Worm (Caenorhabditis elegans): ENCODE results near the gene srbc-32.
A peak's percentile ranks its signal among the peaks of the same experiment; 100 is the strongest.

srbc-32 gene

DNA sequence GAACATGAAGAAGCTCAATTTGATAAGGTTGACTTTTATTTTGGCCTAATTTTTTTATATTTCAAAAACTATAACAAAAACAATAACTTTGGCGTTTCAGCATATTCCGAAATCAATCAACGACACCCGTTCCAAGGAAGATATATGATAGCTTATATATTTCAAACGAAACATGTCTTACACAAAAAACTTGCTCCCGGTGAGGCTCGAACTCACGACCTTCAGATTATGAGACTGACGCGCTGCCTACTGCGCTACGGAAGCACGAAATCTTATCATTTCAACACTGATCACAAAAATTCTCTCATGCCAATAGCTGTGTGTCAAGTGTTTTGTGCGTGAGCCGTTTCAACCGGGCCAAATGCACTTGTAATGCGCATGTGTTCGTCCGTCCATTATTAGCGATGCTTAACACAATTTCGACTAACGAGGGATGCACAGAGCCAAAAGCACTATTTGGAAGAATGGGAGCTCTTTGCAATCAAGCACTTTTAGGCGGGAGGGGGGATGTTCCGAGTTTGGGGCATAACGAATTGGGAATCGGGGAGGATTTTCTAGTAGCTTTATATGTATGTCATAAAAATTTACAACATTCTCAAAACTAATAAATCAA, 31.5 kb downstream of the srbc-32 start:
- TF ChIP-seq dpl-1 (GFP tag; optimal IDR thresholded peaks at IDR 0.05) (no peak), lin-13 (GFP tag; optimal IDR thresholded peaks at IDR 0.05) (no peak), vab-7 (GFP tag; IDR thresholded peaks at IDR 0.05) (peak; percentile 51; the same call in 1 of the 2 replicates), nhr-237 (tag; optimal IDR thresholded peaks at IDR 0.05) (no peak), mxl-2 (GFP tag; conservative IDR thresholded peaks at IDR 0.05) (no peak), fkh-10 (GFP tag; optimal IDR thresholded peaks at IDR 0.05) (no peak), ceh-32 (tag; optimal IDR thresholded peaks at IDR 0.05; ENCODE audit: poor library complexity) (no peak), daf-19 (GFP tag; conservative IDR thresholded peaks at IDR 0.05) (0 out of 2 replicates have a peak, but pooled peaks have one; percentile 28), Y48G9A.11 (GFP tag; IDR thresholded peaks at IDR 0.05) (no peak), sdz-12 (GFP tag; optimal IDR thresholded peaks at IDR 0.05) (no peak), ztf-11 (tag; optimal IDR thresholded peaks at IDR 0.05) (no peak), spr-3 (GFP tag; optimal IDR thresholded peaks at IDR 0.05) (no peak), F37D6.2 (tag; optimal IDR thresholded peaks at IDR 0.05) (no peak), aly-2 (tag; optimal IDR thresholded peaks at IDR 0.05) (no peak), unc-62 (GFP tag; optimal IDR thresholded peaks at IDR 0.05 in 1 of 2) (peak in 1 of 2 experiments; percentile 2), unc-62 (tag; optimal IDR thresholded peaks at IDR 0.05) (no peak), ama-1 (optimal IDR thresholded peaks at IDR 0.05) (no peak), ZK546.5 (tag; optimal IDR thresholded peaks at IDR 0.05) (no peak), hmg-1.1 (GFP tag; IDR thresholded peaks at IDR 0.05) (0 out of 2 replicates have a peak, but pooled peaks have one; percentile 28), zfp-2 (tag; optimal IDR thresholded peaks at IDR 0.05) (no peak), spr-1 (tag; optimal IDR thresholded peaks at IDR 0.05) (no peak), nhr-77 (tag; optimal IDR thresholded peaks at IDR 0.05) (no peak), lim-7 (GFP tag; IDR thresholded peaks at IDR 0.05) (peak; percentile 67), Y5F2A.4 (GFP tag; optimal IDR thresholded peaks at IDR 0.05) (no peak), hlh-30 (tag; optimal IDR thresholded peaks at IDR 0.05; ENCODE audit: insufficient read depth) (no peak), pha-4 (GFP tag; IDR thresholded peaks at IDR 0.05) (peak; percentile 41; the same call in 1 of the 2 replicates), pha-4 (tag; optimal IDR thresholded peaks at IDR 0.05) (no peak), daf-16 (GFP tag; optimal IDR thresholded peaks at IDR 0.05) (peak in 1 of 2 experiments; percentile 35), daf-16 (tag; optimal IDR thresholded peaks at IDR 0.05) (no peak), ceh-44 (GFP tag; IDR thresholded peaks at IDR 0.05) (no peak), T20F7.1 (GFP tag; optimal IDR thresholded peaks at IDR 0.05) (no peak), madf-9 (GFP tag; conservative IDR thresholded peaks at IDR 0.05) (no peak), tra-1 (GFP tag; IDR thresholded peaks at IDR 0.05) (no peak), attf-4 (tag; optimal IDR thresholded peaks at IDR 0.05) (no peak), snpc-1.2 (GFP tag; IDR thresholded peaks at IDR 0.05) (peak; percentile 38; the same call in 1 of the 2 replicates), fos-1 (tag; optimal IDR thresholded peaks at IDR 0.05) (no peak), lin-39 (tag; optimal IDR thresholded peaks at IDR 0.05) (no peak), aha-1 (tag) (no peak), nhr-25 (tag; optimal IDR thresholded peaks at IDR 0.05; ENCODE audit: borderline replicate concordance, insufficient read depth) (no peak), mxl-3 (GFP tag; optimal IDR thresholded peaks at IDR 0.05) (no peak), ceh-20 (GFP tag; IDR thresholded peaks at IDR 0.05) (no peak), lir-3 (tag; optimal IDR thresholded peaks at IDR 0.05) (no peak), nhr-102 (tag; optimal IDR thresholded peaks at IDR 0.05) (peak; percentile 58), lin-1 (GFP tag; IDR thresholded peaks at IDR 0.05) (no peak), tag-97 (GFP tag; IDR thresholded peaks at IDR 0.05) (no peak), unc-130 (GFP tag; optimal IDR thresholded peaks at IDR 0.05) (no peak), php-3 (GFP tag; IDR thresholded peaks at IDR 0.05) (no peak), hlh-11 (tag; optimal IDR thresholded peaks at IDR 0.05) (no peak), mes-2 (tag; optimal IDR thresholded peaks at IDR 0.05; ENCODE audit: poor library complexity, severe bottlenecking) (no peak)
